Worm (Caenorhabditis elegans): ENCODE measurements around the gene F26F4.9.

DNA sequence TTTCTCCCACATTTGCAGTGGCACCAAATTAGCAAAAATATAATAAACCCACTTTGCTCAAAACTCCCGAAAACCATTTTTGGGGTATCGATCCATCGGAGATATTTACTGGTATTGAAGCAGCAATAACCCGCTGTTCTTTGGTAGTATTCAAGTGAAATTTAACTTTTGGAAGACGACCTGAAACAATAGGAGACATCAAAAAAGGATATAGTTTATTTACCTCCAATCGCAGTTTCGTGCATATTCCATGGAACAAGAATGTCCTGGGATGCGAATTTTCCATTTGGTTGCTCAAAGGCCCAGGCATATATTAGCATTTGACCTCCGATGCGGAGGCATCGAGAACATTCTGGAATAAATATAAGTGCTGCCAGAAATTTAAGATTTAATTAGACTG, 38.9 kb downstream of the F26F4.9 start:
- TF ChIP-seq T22C8.4 (GFP tag; IDR thresholded peaks at IDR 0.05) (no peak), ztf-23 (GFP tag; IDR thresholded peaks at IDR 0.05) (no peak), ztf-29 (GFP tag; IDR thresholded peaks at IDR 0.05) (no peak), ref-1 (GFP tag; conservative IDR thresholded peaks at IDR 0.05) (no peak), flt-1 (GFP tag; IDR thresholded peaks at IDR 0.05) (no peak), klf-2 (GFP tag; conservative IDR thresholded peaks at IDR 0.05) (no peak), tab-1 (GFP tag; IDR thresholded peaks at IDR 0.05) (no peak), cog-1 (tag; optimal IDR thresholded peaks at IDR 0.05) (no peak)
